Worm (Caenorhabditis elegans) whole organism, L2 larva: ENCODE measurements around the gene grl-19.

Experiments used
- F13H6.1 ChIP-seq: sonication (generic microtip); optimal IDR thresholded peaks from 2 replicates; lab custom pipeline; 2016; ENCODE audit warnings: missing genetic modification characterization, missing compliant biosample characterization
- ama-1 ChIP-seq: fragments of 150-350 bp; optimal IDR thresholded peaks from 2 replicates; lab custom pipeline; 2018; ENCODE audit warnings: inconsistent platforms
- ceh-16 ChIP-seq: fragments of 150-350 bp; optimal IDR thresholded peaks from 2 replicates; lab custom pipeline; 2014; ENCODE audit warnings: missing biosample characterization, missing genetic modification characterization
- dmd-4 ChIP-seq: sonication (generic microtip); optimal IDR thresholded peaks from 2 replicates; lab custom pipeline; 2017; ENCODE audit warnings: missing biosample characterization, missing genetic modification characterization

ce11 chrIV:236138-236537, 16.2 kb downstream of the grl-19 start:
- TF ChIP-seq ceh-16 (tag; lab: Kevin White, UChicago) = no peak
- TF ChIP-seq F13H6.1 = no peak
- no peak for TF ChIP-seq dmd-4 (tag; lab: Kevin White, UChicago)
- no peak for TF ChIP-seq ama-1 (lab: Kevin White, UChicago)
